Worm (Caenorhabditis elegans) whole organism, L4 larva: ENCODE measurements around the gene srz-62.

Experiments
- F26F4.8 ChIP-seq: fragments of 200-800 bp; sonication (Bioruptor generic); conservative IDR thresholded peaks from 2 replicates; pipeline ENCODE4 v1.3.6; 2022; ENCODE audit warnings: missing genetic modification characterization, missing compliant biosample characterization
- F37D6.2 ChIP-seq: sonication (generic microtip); optimal IDR thresholded peaks from 2 replicates; lab custom pipeline; 2016; ENCODE audit warnings: mild to moderate bottlenecking, missing genetic modification characterization, missing compliant biosample characterization
- F44E2.7 ChIP-seq: fragments of 200-800 bp; sonication (Bioruptor generic); IDR thresholded peaks from 2 replicates; pipeline ENCODE4 v2.1.2; 2022; ENCODE audit warnings: missing genetic modification characterization, missing compliant biosample characterization
- R02D3.7 ChIP-seq: fragments of 150-350 bp; sonication (generic microtip); optimal IDR thresholded peaks from 3 replicates; lab custom pipeline; 2014; ENCODE audit warnings: missing biosample characterization, missing genetic modification characterization
- T20F7.1 ChIP-seq: fragments of 200-800 bp; sonication (Bioruptor generic); optimal IDR thresholded peaks from 2 replicates; lab custom pipeline; 2018; ENCODE audit warnings: mild to moderate bottlenecking, missing genetic modification characterization, missing compliant biosample characterization
- Y75B8A.6 ChIP-seq: fragments of 200-800 bp; sonication (Bioruptor generic); IDR thresholded peaks from 2 replicates; pipeline ENCODE4 v1.3.6; 2022; ENCODE audit warnings: missing genetic modification reagents, missing genetic modification characterization, missing compliant biosample characterization
- ZK337.2 ChIP-seq: fragments of 200-800 bp; sonication (Bioruptor generic); IDR thresholded peaks from 2 replicates; pipeline ENCODE4 v1.3.6; 2022; ENCODE audit warnings: missing genetic modification reagents, missing genetic modification characterization, missing compliant biosample characterization
- ZK546.5 ChIP-seq, 2 experiments: sonication (generic microtip); optimal IDR thresholded peaks; 2 replicates each; lab custom pipeline; 2017; ENCODE audit warnings: missing biosample characterization in 2 of 2, missing genetic modification characterization in 2 of 2
- aly-2 ChIP-seq: sonication (generic microtip); optimal IDR thresholded peaks from 2 replicates; lab custom pipeline; 2018; ENCODE audit warnings: missing biosample characterization, missing genetic modification characterization
- daf-12 ChIP-seq: fragments of 150-350 bp; optimal IDR thresholded peaks from 2 replicates; lab custom pipeline; 2014; ENCODE audit warnings: missing biosample characterization, missing genetic modification reagents, missing genetic modification characterization
- daf-16 ChIP-seq, 3 experiments: sonication (generic microtip); optimal IDR thresholded peaks; 2 replicates each; lab custom pipeline; 2016 to 2017; ENCODE audit warnings: missing genetic modification characterization in 3 of 3, missing genetic modification reagents in 3 of 3, mild to moderate bottlenecking in 2 of 3, missing compliant biosample characterization in 2 of 3, missing biosample characterization in 1 of 3, moderate library complexity in 1 of 3
- daf-19 ChIP-seq: fragments of 200-800 bp; sonication (Bioruptor generic); conservative IDR thresholded peaks from 2 replicates; pipeline ENCODE4 v1.3.6; 2022; ENCODE audit warnings: missing genetic modification characterization, missing compliant biosample characterization
- dve-1 ChIP-seq: sonication (generic microtip); optimal IDR thresholded peaks from 2 replicates; lab custom pipeline; 2017; ENCODE audit warnings: antibody characterized with exemption, mild to moderate bottlenecking, missing genetic modification characterization, missing compliant biosample characterization; ENCODE audit not compliant: insufficient read depth
- fkh-10 ChIP-seq: fragments of 150-350 bp; optimal IDR thresholded peaks from 2 replicates; lab custom pipeline; 2014; ENCODE audit warnings: missing biosample characterization, missing genetic modification reagents, missing genetic modification characterization
- hlh-11 ChIP-seq: fragments of 200-800 bp; sonication (Bioruptor generic); optimal IDR thresholded peaks from 2 replicates; lab custom pipeline; 2018; ENCODE audit warnings: mild to moderate bottlenecking, missing genetic modification characterization, missing compliant biosample characterization
- lim-7 ChIP-seq: fragments of 200-800 bp; sonication (Bioruptor generic); IDR thresholded peaks from 2 replicates; pipeline ENCODE4 v1.3.6; 2022; ENCODE audit warnings: missing genetic modification characterization, missing compliant biosample characterization
- lin-1 ChIP-seq: fragments of 200-800 bp; sonication (Bioruptor generic); IDR thresholded peaks from 2 replicates; pipeline ENCODE4 v1.3.6; 2022; ENCODE audit warnings: missing genetic modification reagents, missing genetic modification characterization, missing compliant biosample characterization
- lir-3 ChIP-seq: sonication (generic microtip); optimal IDR thresholded peaks from 2 replicates; lab custom pipeline; 2016; ENCODE audit warnings: mild to moderate bottlenecking, missing genetic modification characterization, missing compliant biosample characterization
- madf-5 ChIP-seq, 2 experiments: fragments of 200-800 bp; sonication (Bioruptor generic); IDR thresholded peaks; 2 replicates each; pipeline ENCODE4 v1.3.6; 2022; ENCODE audit warnings: missing compliant biosample characterization in 2 of 2, missing genetic modification characterization in 2 of 2
- mdl-1 ChIP-seq, 2 experiments: fragments of 150-350 bp in 1 of 2; sonication (generic microtip) in 1 of 2; optimal IDR thresholded peaks; 2 replicates each; lab custom pipeline; 2014 to 2017; ENCODE audit warnings: missing biosample characterization in 2 of 2, missing genetic modification characterization in 2 of 2
- mep-1 ChIP-seq: fragments of 150-350 bp; sonication (generic microtip); optimal IDR thresholded peaks from 3 replicates; lab custom pipeline; 2014; ENCODE audit warnings: missing biosample characterization, missing genetic modification characterization
- mxl-3 ChIP-seq: fragments of 200-800 bp; sonication (Bioruptor generic); optimal IDR thresholded peaks from 2 replicates; lab custom pipeline; 2018; ENCODE audit warnings: mild to moderate bottlenecking, missing genetic modification characterization, missing compliant biosample characterization
- nhr-11 ChIP-seq: fragments of 150-350 bp; optimal IDR thresholded peaks from 2 replicates; lab custom pipeline; 2014; ENCODE audit warnings: missing biosample characterization, missing genetic modification characterization
- nhr-111 ChIP-seq: fragments of 200-800 bp; sonication (Bioruptor generic); optimal IDR thresholded peaks from 2 replicates; lab custom pipeline; 2018; ENCODE audit warnings: mild to moderate bottlenecking, missing genetic modification characterization, missing compliant biosample characterization
- nhr-25 ChIP-seq: sonication (generic microtip); optimal IDR thresholded peaks from 2 replicates; lab custom pipeline; 2017; ENCODE audit warnings: missing genetic modification characterization, mild to moderate bottlenecking, missing compliant biosample characterization, antibody characterized with exemption, moderate library complexity, borderline replicate concordance; ENCODE audit not compliant: insufficient read depth
- nhr-28 ChIP-seq: fragments of 150-350 bp; optimal IDR thresholded peaks from 2 replicates; lab custom pipeline; 2014; ENCODE audit warnings: missing biosample characterization, missing genetic modification characterization
- nhr-41 ChIP-seq: fragments of 200-800 bp; sonication (Bioruptor generic); IDR thresholded peaks from 2 replicates; pipeline ENCODE4 v1.3.6; 2022; ENCODE audit warnings: missing genetic modification reagents, missing genetic modification characterization, missing compliant biosample characterization
- nhr-48 ChIP-seq: sonication (generic microtip); optimal IDR thresholded peaks from 2 replicates; lab custom pipeline; 2016; ENCODE audit warnings: mild to moderate bottlenecking, missing genetic modification characterization, missing compliant biosample characterization
- nhr-77 ChIP-seq: fragments of 150-350 bp; optimal IDR thresholded peaks from 2 replicates; lab custom pipeline; 2014; ENCODE audit warnings: missing biosample characterization, missing genetic modification characterization
- pqm-1 ChIP-seq: sonication (generic microtip); optimal IDR thresholded peaks from 2 replicates; lab custom pipeline; 2017; ENCODE audit warnings: missing biosample characterization, missing genetic modification characterization
- rbr-2 ChIP-seq: sonication (generic microtip); optimal IDR thresholded peaks from 2 replicates; lab custom pipeline; 2016; ENCODE audit warnings: missing genotype, missing genetic modification characterization, missing compliant biosample characterization
- skn-1 ChIP-seq: fragments of 150-350 bp; optimal IDR thresholded peaks from 2 replicates; lab custom pipeline; 2014; ENCODE audit warnings: missing biosample characterization, missing genetic modification characterization
- snpc-4 ChIP-seq: fragments of 150-350 bp; optimal IDR thresholded peaks from 2 replicates; lab custom pipeline; 2014; ENCODE audit warnings: missing biosample characterization, missing genetic modification characterization
- spr-1 ChIP-seq: sonication (generic microtip); optimal IDR thresholded peaks from 2 replicates; lab custom pipeline; 2016; ENCODE audit warnings: mild to moderate bottlenecking, missing genetic modification characterization, missing compliant biosample characterization
- tra-1 ChIP-seq: fragments of 200-800 bp; sonication (Bioruptor generic); IDR thresholded peaks from 2 replicates; pipeline ENCODE4 v1.3.6; 2022; ENCODE audit warnings: missing genetic modification reagents, missing genetic modification characterization, missing compliant biosample characterization
- unc-39 ChIP-seq: sonication (generic microtip); optimal IDR thresholded peaks from 2 replicates; lab custom pipeline; 2017; ENCODE audit warnings: missing biosample characterization, missing genetic modification characterization
- unc-62 ChIP-seq, 3 experiments: fragments of 150-350 bp in 1 of 3; sonication (generic microtip); optimal IDR thresholded peaks in 2 of 3; peaks in 1 of 3; 1 replicate in 1 of 3; 2 replicates in 2 of 3; lab custom pipeline; 2014 to 2017; ENCODE audit warnings: missing biosample characterization in 3 of 3, missing genetic modification characterization in 3 of 3, missing genetic modification reagents in 3 of 3, missing genotype in 1 of 3
- vab-7 ChIP-seq: fragments of 200-800 bp; sonication (Bioruptor generic); IDR thresholded peaks from 2 replicates; pipeline ENCODE4 v1.3.6; 2022; ENCODE audit warnings: missing genetic modification reagents, missing genetic modification characterization, missing compliant biosample characterization
- zag-1 ChIP-seq: fragments of 150-350 bp; optimal IDR thresholded peaks from 2 replicates; lab custom pipeline; 2014; ENCODE audit warnings: missing biosample characterization, missing genetic modification characterization
- zfp-2 ChIP-seq: sonication (generic microtip); optimal IDR thresholded peaks from 2 replicates; lab custom pipeline; 2016; ENCODE audit warnings: mild to moderate bottlenecking, missing genetic modification characterization, missing compliant biosample characterization
- zip-2 ChIP-seq: fragments of 150-350 bp; optimal IDR thresholded peaks from 2 replicates; lab custom pipeline; 2014; ENCODE audit warnings: missing biosample characterization, missing genetic modification characterization
- ztf-7 ChIP-seq: fragments of 150-350 bp; optimal IDR thresholded peaks from 2 replicates; lab custom pipeline; 2014; ENCODE audit warnings: missing biosample characterization, missing genetic modification characterization

The srz-62 gene

DNA sequence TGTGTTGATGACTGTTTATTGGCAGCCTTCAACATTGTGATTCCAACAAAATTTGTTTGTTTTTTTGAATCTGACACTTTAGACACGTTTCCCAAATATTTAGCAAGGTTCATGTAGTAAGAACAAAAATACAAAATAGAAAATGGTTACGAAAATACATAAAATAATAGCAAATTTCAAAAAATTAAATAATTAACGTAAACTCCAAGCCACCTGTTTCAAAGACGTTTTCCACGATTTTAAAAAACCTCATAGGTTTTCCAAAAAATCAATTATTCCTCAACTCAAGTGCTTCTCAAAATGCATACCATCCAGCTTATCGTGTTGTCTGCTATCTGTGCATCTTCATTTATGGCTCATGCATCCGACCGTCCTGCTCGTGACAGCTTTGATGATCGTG lies 17.1 kb downstream of the srz-62 start, which contains the start of gene F56D6.14:
F56D6.14 (plus strand) TSS at position 301 of the 400 bp plus-strand sequence.
- TF ChIP-seq daf-12 (tag; lab: Kevin White, UChicago), result no peak
- TF ChIP-seq unc-62 (GFP tag; optimal IDR thresholded peaks at IDR 0.05 in 1 of 2; lab: Kevin White, UChicago), result peak in 1 of 2 experiments; percentile 73
- TF ChIP-seq unc-62 (tag; optimal IDR thresholded peaks at IDR 0.05; lab: Kevin White, UChicago), result no peak

DNA sequence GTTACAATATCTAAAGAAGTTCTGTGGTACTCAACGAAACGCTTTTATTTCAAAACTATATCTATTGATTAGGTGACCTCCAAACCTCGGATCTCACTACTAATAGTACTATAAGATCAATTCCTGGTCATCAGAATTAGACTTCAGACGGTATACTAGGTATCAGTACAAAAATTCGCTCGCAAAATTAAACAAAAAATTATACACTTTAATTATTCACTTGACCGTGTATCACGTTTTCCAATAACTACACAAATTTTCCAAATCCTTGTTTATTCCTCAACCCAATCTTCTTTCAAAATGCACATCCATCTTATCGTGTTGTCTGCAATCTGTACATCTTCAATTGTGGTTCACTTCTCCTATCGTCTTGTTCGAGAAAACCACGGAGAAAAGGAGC lies 17.9 kb downstream of the srz-62 start, which contains the start of gene F56D6.23:
F56D6.23 (plus strand) TSS at position 301 of the 400 bp plus-strand sequence.
- TF ChIP-seq pqm-1 (tag; lab: Kevin White, UChicago), result no peak
- TF ChIP-seq tra-1, result no peak
- TF ChIP-seq fkh-10 (GFP tag; lab: Kevin White, UChicago), result no peak
- no peak for TF ChIP-seq R02D3.7 (tag; lab: Kevin White, UChicago)
- TF ChIP-seq rbr-2 (tag; lab: Kevin White, UChicago), result no peak
- no peak for TF ChIP-seq ZK337.2 (GFP tag; lab: Robert Waterston, UW)
- TF ChIP-seq F26F4.8, result no peak
- TF ChIP-seq mep-1 (tag; lab: Kevin White, UChicago), result no peak
- no peak for TF ChIP-seq zag-1 (tag; lab: Kevin White, UChicago)
- no peak for TF ChIP-seq unc-39
- no peak for TF ChIP-seq daf-16 (GFP tag; optimal IDR thresholded peaks at IDR 0.05; lab: Kevin White, UChicago)
- no peak for TF ChIP-seq daf-16 (tag; optimal IDR thresholded peaks at IDR 0.05; lab: Kevin White, UChicago)
- TF ChIP-seq nhr-48 (tag; lab: Kevin White, UChicago), result no peak
- TF ChIP-seq lir-3 (tag; lab: Kevin White, UChicago), result no peak
- no peak for TF ChIP-seq Y75B8A.6 (GFP tag; lab: Robert Waterston, UW)
- no peak for TF ChIP-seq ztf-7
- no peak for TF ChIP-seq nhr-11

DNA sequence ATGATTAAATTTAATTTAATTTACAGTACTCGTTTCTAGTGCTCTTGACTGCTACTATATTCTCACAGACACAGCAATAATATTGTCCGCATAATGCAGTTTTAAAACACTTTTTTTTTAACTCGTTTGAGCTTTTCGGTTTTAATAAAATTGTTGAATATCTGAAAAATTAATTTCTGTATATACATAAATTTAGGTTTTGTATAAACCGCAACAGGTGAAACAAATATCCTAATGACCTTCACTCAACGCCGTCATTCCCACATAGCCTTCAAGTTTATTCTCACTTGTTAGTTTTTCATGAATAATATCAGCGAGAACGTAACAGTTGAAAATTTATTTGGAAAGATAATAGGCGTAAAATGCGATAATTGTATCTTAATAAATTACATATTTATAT lies 19.2 kb downstream of the srz-62 start, which contains the start of gene srz-19:
srz-19 (plus strand) TSS at position 301 of the 400 bp plus-strand sequence.
- TF ChIP-seq hlh-11 (tag; lab: Kevin White, UChicago), result no peak
- TF ChIP-seq nhr-111 (GFP tag; lab: Kevin White, UChicago), result no peak
- TF ChIP-seq nhr-25 (tag; lab: Kevin White, UChicago), result no peak
- TF ChIP-seq zip-2 (tag; lab: Kevin White, UChicago), result no peak
- TF ChIP-seq mxl-3 (GFP tag; lab: Kevin White, UChicago), result no peak
- no peak for TF ChIP-seq mdl-1 (tag; optimal IDR thresholded peaks at IDR 0.05; lab: Kevin White, UChicago)
- TF ChIP-seq F37D6.2 (tag; lab: Kevin White, UChicago), result no peak
- no peak for TF ChIP-seq ZK337.2 (GFP tag; lab: Robert Waterston, UW)
- no peak for TF ChIP-seq skn-1
- TF ChIP-seq lim-7 (GFP tag; lab: Robert Waterston, UW), result no peak

DNA sequence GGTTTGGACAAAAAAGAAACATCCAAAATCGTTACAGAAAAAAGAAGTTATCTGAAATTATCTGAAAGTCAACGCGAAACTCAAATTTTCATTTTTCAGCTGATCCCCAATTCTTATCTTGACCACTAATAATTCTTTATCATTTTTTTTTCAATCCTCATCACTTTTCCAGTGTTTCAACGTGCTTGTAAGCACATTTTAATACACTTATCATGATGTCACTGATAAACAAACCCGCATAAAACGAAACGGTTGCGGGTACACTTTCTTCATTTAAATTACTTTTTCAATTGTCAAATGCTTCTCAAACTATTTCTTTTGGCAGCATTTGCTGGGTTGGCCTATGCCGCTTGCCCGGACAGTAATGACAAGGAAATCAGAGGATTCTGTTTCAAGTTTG lies 21.6 kb downstream of the srz-62 start, which contains the start of gene clec-67:
clec-67 (plus strand) TSS at position 268 of the 400 bp plus-strand sequence.
- peak; percentile 78 for TF ChIP-seq pqm-1 (tag; lab: Kevin White, UChicago)
- TF ChIP-seq nhr-28, result peak; percentile 63
- TF ChIP-seq hlh-11 (tag; lab: Kevin White, UChicago), result peak; percentile 58
- TF ChIP-seq mxl-3 (GFP tag; lab: Kevin White, UChicago), result peak; percentile 17
- TF ChIP-seq nhr-77 (tag; lab: Kevin White, UChicago), result peak; percentile 9
- no peak for TF ChIP-seq snpc-4
- TF ChIP-seq vab-7 (GFP tag; lab: Robert Waterston, UW), result no peak
- TF ChIP-seq daf-16 (GFP tag; optimal IDR thresholded peaks at IDR 0.05; lab: Kevin White, UChicago), result no peak
- TF ChIP-seq daf-16 (tag; optimal IDR thresholded peaks at IDR 0.05; lab: Kevin White, UChicago), result peak; percentile 57
- TF ChIP-seq, all 104 proteins: peak for 6

DNA sequence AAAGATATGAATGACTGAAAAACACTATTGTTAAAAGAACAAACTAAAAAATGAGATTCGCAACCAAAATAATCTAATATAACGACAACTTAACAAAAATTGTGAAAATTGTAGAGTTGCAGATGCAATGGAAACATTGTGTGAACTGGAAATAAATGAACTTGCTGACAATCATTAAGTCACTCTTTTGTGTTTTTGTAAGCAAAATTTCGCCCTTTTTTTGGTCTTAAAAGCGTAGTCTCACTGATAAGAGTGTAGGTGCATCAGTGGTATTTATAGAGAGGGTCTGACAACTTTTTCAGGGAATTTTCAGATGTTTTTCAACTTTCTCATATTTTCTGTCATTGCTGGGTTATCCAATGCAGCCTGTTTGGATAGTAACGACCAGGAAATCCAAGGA lies 25.8 kb downstream of the srz-62 start, which contains the start of gene clec-68:
clec-68 (plus strand) TSS at position 301 of the 400 bp plus-strand sequence.
- TF ChIP-seq dve-1, result no peak
- no peak for TF ChIP-seq nhr-77 (tag; lab: Kevin White, UChicago)
- no peak for TF ChIP-seq madf-5 (GFP tag; IDR thresholded peaks at IDR 0.05; lab: Robert Waterston, UW)
- TF ChIP-seq daf-19 (GFP tag; lab: Robert Waterston, UW), result no peak
- TF ChIP-seq F44E2.7 (GFP tag; lab: Robert Waterston, UW), result no peak
- no peak for TF ChIP-seq F37D6.2 (tag; lab: Kevin White, UChicago)
- no peak for TF ChIP-seq nhr-41 (GFP tag; lab: Robert Waterston, UW)
- TF ChIP-seq T20F7.1 (GFP tag; lab: Kevin White, UChicago), result no peak
- TF ChIP-seq ZK546.5 (tag; optimal IDR thresholded peaks at IDR 0.05; lab: Kevin White, UChicago), result no peak
- TF ChIP-seq skn-1, result no peak
- TF ChIP-seq spr-1 (tag; lab: Kevin White, UChicago), result no peak
- no peak for TF ChIP-seq zfp-2 (tag; lab: Kevin White, UChicago)
- no peak for TF ChIP-seq lin-1 (GFP tag; lab: Robert Waterston, UW)
- TF ChIP-seq F26F4.8, result no peak
- TF ChIP-seq aly-2, result no peak
